Worm (Caenorhabditis elegans) whole organism, young adult: ENCODE results near the gene ncr-1.

Source experiments
- B0019.2 ChIP-seq: fragments of 200-800 bp; sonication (Bioruptor generic); conservative IDR thresholded peaks from 2 replicates; pipeline ENCODE4 v1.3.6; 2022; ENCODE audit warnings: missing genetic modification reagents, missing genetic modification characterization, missing compliant biosample characterization
- B0035.1 ChIP-seq: sonication (generic microtip); optimal IDR thresholded peaks from 2 replicates; lab custom pipeline; 2016; ENCODE audit warnings: missing genetic modification characterization, mild to moderate bottlenecking, missing compliant biosample characterization, missing genotype, missing genetic modification reagents
- B0261.1 ChIP-seq: sonication (generic microtip); optimal IDR thresholded peaks from 2 replicates; lab custom pipeline; 2016; ENCODE audit warnings: mild to moderate bottlenecking, missing genetic modification characterization, moderate library complexity, missing compliant biosample characterization
- C06A6.2 ChIP-seq: fragments of 200-800 bp; sonication (Bioruptor generic); conservative IDR thresholded peaks from 2 replicates; pipeline ENCODE4 v1.3.6; 2022; ENCODE audit warnings: missing genetic modification characterization, missing compliant biosample characterization
- C17E4.6 ChIP-seq: fragments of 200-800 bp; sonication (Bioruptor generic); IDR thresholded peaks from 2 replicates; pipeline ENCODE4 v1.3.6; 2022; ENCODE audit warnings: missing genetic modification reagents, missing genetic modification characterization, missing compliant biosample characterization
- F33H1.4 ChIP-seq: fragments of 200-800 bp; sonication (Bioruptor generic); IDR thresholded peaks from 2 replicates; pipeline ENCODE4 v1.3.6; 2022; ENCODE audit warnings: missing genetic modification reagents, missing genetic modification characterization, missing compliant biosample characterization
- F37B4.10 ChIP-seq: fragments of 200-800 bp; sonication (Bioruptor generic); IDR thresholded peaks from 2 replicates; pipeline ENCODE4 v1.3.6; 2022; ENCODE audit warnings: missing genetic modification characterization, missing compliant biosample characterization
- F39B2.1 ChIP-seq: fragments of 200-800 bp; sonication (Bioruptor generic); IDR thresholded peaks from 2 replicates; pipeline ENCODE4 v1.3.6; 2022; ENCODE audit warnings: missing genetic modification reagents, missing genetic modification characterization, missing compliant biosample characterization
- F52B5.7 ChIP-seq: sonication (generic microtip); optimal IDR thresholded peaks from 2 replicates; lab custom pipeline; 2016; ENCODE audit warnings: mild to moderate bottlenecking, missing genetic modification characterization, missing compliant biosample characterization
- Y53G8AR.9 ChIP-seq: fragments of 200-800 bp; sonication (Bioruptor generic); conservative IDR thresholded peaks from 2 replicates; pipeline ENCODE4 v1.3.6; 2022; ENCODE audit warnings: missing genetic modification reagents, missing genetic modification characterization, missing compliant biosample characterization
- Y56A3A.18 ChIP-seq: fragments of 200-800 bp; sonication (Bioruptor generic); IDR thresholded peaks from 2 replicates; pipeline ENCODE4 v1.3.6; 2022; ENCODE audit warnings: missing genetic modification reagents, missing genetic modification characterization, missing compliant biosample characterization
- Y67H2A.10 ChIP-seq: fragments of 200-800 bp; sonication (Bioruptor generic); conservative IDR thresholded peaks from 2 replicates; pipeline ENCODE4 v1.3.6; 2022; ENCODE audit warnings: missing genetic modification reagents, missing genetic modification characterization, missing compliant biosample characterization
- ama-1 ChIP-seq, 3 experiments: fragments of 150-350 bp in 1 of 3; sonication (generic microtip) in 2 of 3; optimal IDR thresholded peaks; 2 replicates each; lab custom pipeline; 2014 to 2018; ENCODE audit warnings: missing biosample characterization in 2 of 3, missing genetic modification characterization in 2 of 3, missing genetic modification reagents in 2 of 3
- aptf-2 ChIP-seq: fragments of 200-800 bp; sonication (Bioruptor generic); conservative IDR thresholded peaks from 2 replicates; pipeline ENCODE4 v1.3.6; 2022; ENCODE audit warnings: missing genetic modification reagents, missing genetic modification characterization, missing compliant biosample characterization
- aptf-3 ChIP-seq: fragments of 200-800 bp; sonication (Bioruptor generic); IDR thresholded peaks from 2 replicates; pipeline ENCODE4 v1.3.6; 2022; ENCODE audit warnings: missing genetic modification characterization, missing compliant biosample characterization
- attf-5 ChIP-seq: fragments of 200-800 bp; sonication (Bioruptor generic); optimal IDR thresholded peaks from 2 replicates; lab custom pipeline; 2018; ENCODE audit warnings: mild to moderate bottlenecking, missing genetic modification characterization, missing compliant biosample characterization
- attf-6 ChIP-seq: fragments of 200-800 bp; sonication (Bioruptor generic); IDR thresholded peaks from 2 replicates; pipeline ENCODE4 v1.3.6; 2022; ENCODE audit warnings: missing genetic modification reagents, missing genetic modification characterization, missing compliant biosample characterization
- bed-1 ChIP-seq: fragments of 200-800 bp; sonication (Bioruptor generic); IDR thresholded peaks from 2 replicates; pipeline ENCODE4 v1.3.6; 2022; ENCODE audit warnings: missing genetic modification reagents, missing genetic modification characterization, missing compliant biosample characterization
- bed-2 ChIP-seq: fragments of 200-800 bp; sonication (Bioruptor generic); IDR thresholded peaks from 2 replicates; pipeline ENCODE4 v1.3.6; 2022; ENCODE audit warnings: missing genetic modification reagents, missing genetic modification characterization, missing compliant biosample characterization
- cebp-2 ChIP-seq: fragments of 200-800 bp; sonication (Bioruptor generic); IDR thresholded peaks from 2 replicates; pipeline ENCODE4 v1.3.6; 2022; ENCODE audit warnings: missing genetic modification characterization, missing compliant biosample characterization
- ceh-40 ChIP-seq: fragments of 200-800 bp; sonication (Bioruptor generic); IDR thresholded peaks from 2 replicates; pipeline ENCODE4 v1.3.6; 2022; ENCODE audit warnings: missing genetic modification characterization, missing compliant biosample characterization
- ceh-79 ChIP-seq: sonication (generic microtip); optimal IDR thresholded peaks from 2 replicates; lab custom pipeline; 2017; ENCODE audit warnings: mild to moderate bottlenecking, missing genetic modification characterization, missing compliant biosample characterization
- dpff-1 ChIP-seq: sonication (generic microtip); optimal IDR thresholded peaks from 2 replicates; lab custom pipeline; 2017; ENCODE audit warnings: mild to moderate bottlenecking, missing genetic modification characterization, missing compliant biosample characterization
- egrh-3 ChIP-seq: fragments of 200-800 bp; sonication (Bioruptor generic); IDR thresholded peaks from 2 replicates; pipeline ENCODE4 v1.3.6; 2022; ENCODE audit warnings: missing genetic modification reagents, missing genetic modification characterization, missing compliant biosample characterization
- ets-4 ChIP-seq: fragments of 200-800 bp; sonication (Bioruptor generic); optimal IDR thresholded peaks from 2 replicates; lab custom pipeline; 2018; ENCODE audit warnings: mild to moderate bottlenecking, missing genetic modification characterization, missing compliant biosample characterization
- lag-1 ChIP-seq: fragments of 200-800 bp; sonication (Bioruptor generic); IDR thresholded peaks from 2 replicates; pipeline ENCODE4 v1.3.6; 2022; ENCODE audit warnings: missing genetic modification reagents, missing genetic modification characterization, missing compliant biosample characterization
- lin-54 ChIP-seq: fragments of 200-800 bp; sonication (Bioruptor generic); optimal IDR thresholded peaks from 2 replicates; lab custom pipeline; 2018; ENCODE audit warnings: mild to moderate bottlenecking, missing genetic modification characterization, missing compliant biosample characterization
- lir-1 ChIP-seq: fragments of 200-800 bp; sonication (Bioruptor generic); conservative IDR thresholded peaks from 2 replicates; pipeline ENCODE4 v1.3.6; 2022; ENCODE audit warnings: missing genetic modification reagents, missing genetic modification characterization, missing compliant biosample characterization
- lsy-27 ChIP-seq: sonication (generic microtip); optimal IDR thresholded peaks from 2 replicates; lab custom pipeline; 2017; ENCODE audit warnings: missing genetic modification characterization, mild to moderate bottlenecking, missing compliant biosample characterization, antibody characterized with exemption, missing genotype, borderline replicate concordance; ENCODE audit not compliant: insufficient read depth
- madf-6 ChIP-seq: fragments of 200-800 bp; sonication (Bioruptor generic); IDR thresholded peaks from 2 replicates; pipeline ENCODE4 v1.3.6; 2022; ENCODE audit warnings: missing genetic modification reagents, missing genetic modification characterization, missing compliant biosample characterization
- nhr-120 ChIP-seq: fragments of 200-800 bp; sonication (Bioruptor generic); IDR thresholded peaks from 2 replicates; pipeline ENCODE4 v1.3.6; 2022; ENCODE audit warnings: missing genetic modification characterization, missing compliant biosample characterization
- nhr-179 ChIP-seq: sonication (generic microtip); optimal IDR thresholded peaks from 2 replicates; lab custom pipeline; 2016; ENCODE audit warnings: mild to moderate bottlenecking, missing genetic modification characterization, missing compliant biosample characterization
- pbrm-1 ChIP-seq: fragments of 200-800 bp; sonication (Bioruptor generic); IDR thresholded peaks from 2 replicates; pipeline ENCODE4 v1.3.6; 2022; ENCODE audit warnings: missing genetic modification reagents, missing genetic modification characterization, missing compliant biosample characterization
- pha-4 ChIP-seq: fragments of 150-350 bp; sonication (generic microtip); optimal IDR thresholded peaks from 2 replicates; lab custom pipeline; 2014; ENCODE audit warnings: missing biosample characterization, missing genetic modification reagents, missing genetic modification characterization
- rcor-1 ChIP-seq: fragments of 200-800 bp; sonication (Bioruptor generic); IDR thresholded peaks from 2 replicates; pipeline ENCODE4 v1.3.6; 2022; ENCODE audit warnings: missing genetic modification reagents, missing genetic modification characterization, missing compliant biosample characterization
- repo-1 ChIP-seq: sonication (generic microtip); optimal IDR thresholded peaks from 2 replicates; lab custom pipeline; 2017; ENCODE audit warnings: mild to moderate bottlenecking, missing genetic modification characterization, missing compliant biosample characterization
- rpc-1 ChIP-seq, 2 experiments: fragments of 150-350 bp in 1 of 2; sonication (generic microtip) in 1 of 2; optimal IDR thresholded peaks; 2 replicates each; lab custom pipeline; 2014 to 2018; ENCODE audit warnings: missing biosample characterization in 1 of 2, missing genetic modification characterization in 1 of 2, missing genetic modification reagents in 1 of 2, missing genotype in 1 of 2
- snpc-1.1 ChIP-seq: sonication (generic microtip); optimal IDR thresholded peaks from 2 replicates; lab custom pipeline; 2017; ENCODE audit warnings: missing genetic modification characterization, mild to moderate bottlenecking, missing compliant biosample characterization, antibody characterized with exemption, moderate library complexity, missing genotype, missing genetic modification reagents; ENCODE audit not compliant: insufficient read depth
- snpc-1.3 ChIP-seq: sonication (generic microtip); optimal IDR thresholded peaks from 2 replicates; lab custom pipeline; 2017; ENCODE audit warnings: missing genetic modification characterization, mild to moderate bottlenecking, missing compliant biosample characterization, antibody characterized with exemption, moderate library complexity, missing genotype, missing genetic modification reagents; ENCODE audit not compliant: insufficient read depth
- xnd-1 ChIP-seq: sonication (generic microtip); optimal IDR thresholded peaks from 2 replicates; lab custom pipeline; 2016; ENCODE audit warnings: missing genotype, missing genetic modification reagents, missing genetic modification characterization, missing compliant biosample characterization
- zfh-2 ChIP-seq: fragments of 200-800 bp; sonication (Bioruptor generic); conservative IDR thresholded peaks from 2 replicates; pipeline ENCODE4 v1.3.6; 2022; ENCODE audit warnings: missing genetic modification reagents, missing genetic modification characterization, missing compliant biosample characterization
- ztf-28 ChIP-seq: fragments of 200-800 bp; sonication (Bioruptor generic); IDR thresholded peaks from 2 replicates; pipeline ENCODE4 v1.3.6; 2022; ENCODE audit warnings: missing genetic modification reagents, missing genetic modification characterization, missing compliant biosample characterization

Gene ncr-1

ce11 chrX:4469297-4469816, 19.3 kb downstream of the ncr-1 start, which contains the start of gene asb-2 (continued):
- TF ChIP-seq F37B4.10 (GFP tag; lab: Robert Waterston, UW) (no peak), lsy-27 (no peak), ceh-79 (no peak), F52B5.7 (tag; lab: Kevin White, UChicago) (no peak), egrh-3 (no peak), B0261.1 (tag; lab: Kevin White, UChicago) (no peak), nhr-179 (tag; lab: Kevin White, UChicago) (no peak), madf-6 (no peak), F39B2.1 (GFP tag; lab: Robert Waterston, UW) (no peak), bed-2 (no peak), pha-4 (tag; lab: Kevin White, UChicago) (peak; percentile 78), snpc-1.1 (no peak), Y56A3A.18 (GFP tag; lab: Robert Waterston, UW) (no peak), repo-1 (tag; lab: Kevin White, UChicago) (no peak), rcor-1 (GFP tag; lab: Robert Waterston, UW) (no peak), nhr-120 (GFP tag; lab: Robert Waterston, UW) (no peak), lir-1 (no peak), C17E4.6 (GFP tag; lab: Robert Waterston, UW) (no peak), attf-5 (peak; percentile 91), aptf-3 (GFP tag; lab: Robert Waterston, UW) (no peak), ceh-40 (GFP tag; lab: Robert Waterston, UW) (no peak), ama-1 (optimal IDR thresholded peaks at IDR 0.05; lab: Kevin White, UChicago) (no peak), ama-1 (GFP tag; optimal IDR thresholded peaks at IDR 0.05; lab: Kevin White, UChicago) (no peak), lin-54 (GFP tag; lab: Kevin White, UChicago) (no peak), F33H1.4 (peak; percentile 87), C06A6.2 (GFP tag; lab: Robert Waterston, UW) (no peak), pbrm-1 (GFP tag; lab: Robert Waterston, UW) (peak; percentile 36; the same call in 1 of the 2 replicates), ztf-28 (no peak), Y53G8AR.9 (GFP tag; lab: Robert Waterston, UW) (no peak), bed-1 (GFP tag; lab: Robert Waterston, UW) (no peak)

DNA sequence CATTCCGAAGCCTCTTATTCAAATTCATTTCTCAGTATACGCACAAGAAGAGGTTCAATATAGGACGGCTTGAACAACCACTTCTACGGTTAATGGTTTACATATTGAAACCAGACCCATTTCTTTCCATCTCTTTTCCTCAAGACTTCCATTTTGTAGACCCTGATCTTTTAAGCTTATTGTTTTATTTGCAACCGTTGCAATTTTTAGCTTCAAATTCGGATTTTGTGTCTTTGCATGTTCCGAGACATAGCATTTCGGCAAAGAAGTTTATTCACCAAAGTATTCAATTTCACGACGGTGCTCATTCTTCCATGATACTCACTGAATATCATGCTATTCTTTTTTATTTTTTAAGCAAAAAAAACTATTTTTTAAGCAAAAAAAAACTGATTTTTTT, 22.4 kb downstream of the ncr-1 start, which contains the start of gene nmur-3:
nmur-3 (plus strand) TSS at position 301 of the 400 bp plus-strand sequence.
- TF ChIP-seq attf-6 (GFP tag; lab: Robert Waterston, UW) = no peak
- no peak for TF ChIP-seq rpc-1 (optimal IDR thresholded peaks at IDR 0.05; lab: Kevin White, UChicago)
- TF ChIP-seq rpc-1 (tag; optimal IDR thresholded peaks at IDR 0.05; lab: Kevin White, UChicago) = no peak
- no peak for TF ChIP-seq ets-4
- no peak for TF ChIP-seq Y67H2A.10 (GFP tag; lab: Robert Waterston, UW)
- TF ChIP-seq dpff-1 (tag; lab: Kevin White, UChicago) = no peak
- no peak for TF ChIP-seq xnd-1
- no peak for TF ChIP-seq aptf-2 (GFP tag; lab: Robert Waterston, UW)
- no peak for TF ChIP-seq B0035.1 (tag; lab: Kevin White, UChicago)
- TF ChIP-seq zfh-2 = no peak
- TF ChIP-seq lag-1 (GFP tag; lab: Robert Waterston, UW) = no peak
- no peak for TF ChIP-seq cebp-2 (GFP tag; lab: Robert Waterston, UW)
- no peak for TF ChIP-seq C17E4.6 (GFP tag; lab: Robert Waterston, UW)
- TF ChIP-seq B0019.2 (GFP tag; lab: Robert Waterston, UW) = no peak
- TF ChIP-seq snpc-1.3 (tag; lab: Kevin White, UChicago) = no peak
